Comparison of ENCODE assay signal across 3 worm cellular contexts in genomic region chrIII:5859008-5859407, ce11.
TF ChIP-seq lines count a peak whose summit lies in the region.

Gene dpf-4, plus strand, starts transcription at chrIII:5859308.

TF ChIP-seq in whole organism, L3 larva, 47 proteins besides CTCF, POLR2A, EP300 and RAD21:
- TF ChIP-seq ama-1 (optimal IDR thresholded peaks at IDR 0.05; lab: Kevin White, UChicago) = no peak
- TF ChIP-seq ztf-4 (tag; optimal IDR thresholded peaks at IDR 0.05; lab: Kevin White, UChicago) = peak; percentile 10

TF ChIP-seq in whole organism, L4 larva, 104 proteins besides CTCF, POLR2A, EP300 and RAD21:
- TF ChIP-seq gei-8 (GFP tag; optimal IDR thresholded peaks at IDR 0.05; lab: Kevin White, UChicago) = no peak
- peak; percentile 39 for TF ChIP-seq ama-1 (optimal IDR thresholded peaks at IDR 0.05; lab: Kevin White, UChicago)
- no peak for TF ChIP-seq skn-1 (tag; optimal IDR thresholded peaks at IDR 0.05; lab: Kevin White, UChicago)
- TF ChIP-seq lin-1 (GFP tag; IDR thresholded peaks at IDR 0.05; lab: Robert Waterston, UW) = no peak
- no peak for TF ChIP-seq zip-11 (GFP tag; IDR thresholded peaks at IDR 0.05; lab: Robert Waterston, UW)
- no peak for TF ChIP-seq nhr-111 (GFP tag; optimal IDR thresholded peaks at IDR 0.05; lab: Kevin White, UChicago)
- no peak for TF ChIP-seq aha-1 (tag; lab: Kevin White, UChicago)

TF ChIP-seq in whole organism, young adult, 124 proteins besides CTCF, POLR2A, EP300 and RAD21:
- TF ChIP-seq ama-1 (optimal IDR thresholded peaks at IDR 0.05; lab: Kevin White, UChicago) (peak; percentile 47), ama-1 (GFP tag; optimal IDR thresholded peaks at IDR 0.05; lab: Kevin White, UChicago) (no peak), ztf-3 (GFP tag; optimal IDR thresholded peaks at IDR 0.05; lab: Kevin White, UChicago) (no peak), athp-1 (tag; optimal IDR thresholded peaks at IDR 0.05; lab: Kevin White, UChicago) (no peak)
